Worm (Caenorhabditis elegans): ENCODE measurements around the gene ins-2.

DNA sequence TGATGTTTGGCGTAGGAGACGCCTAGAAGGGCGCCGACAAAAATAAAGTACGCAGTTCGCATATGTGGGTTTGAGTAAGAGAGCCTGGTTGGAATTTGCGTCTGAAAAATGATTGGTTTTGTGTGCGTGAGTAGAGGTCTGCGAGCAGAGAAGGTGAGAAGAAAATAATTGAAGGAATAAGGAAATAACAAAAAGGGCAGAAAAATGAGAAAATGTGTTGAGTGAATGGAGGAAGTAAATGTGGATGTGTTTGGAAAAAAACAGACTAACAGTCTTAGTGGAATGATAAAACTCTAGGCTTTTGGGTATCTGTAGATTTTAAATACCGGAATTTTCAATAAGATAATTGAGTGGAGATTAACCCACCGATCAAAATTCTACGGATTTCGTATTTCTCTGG, 31.7 kb upstream of the ins-2 start, which contains the start of gene casy-1:
- TF ChIP-seq hmg-4 (GFP tag; optimal IDR thresholded peaks at IDR 0.05) (no peak), pes-1 (GFP tag; IDR thresholded peaks at IDR 0.05) (no peak), aly-1 (tag; optimal IDR thresholded peaks at IDR 0.05) (no peak), sea-1 (GFP tag; conservative IDR thresholded peaks at IDR 0.05) (no peak)

All from whole organism, early embryonic.